Fruit fly (Drosophila melanogaster) whole organism, prepupa: Measurements from ENCODE around the gene CG3626.

ENCODE experiments used
- CG10631 ChIP-seq: fragments of 200-800 bp; sonication (Bioruptor generic); optimal IDR thresholded peaks from 2 replicates; lab custom pipeline; 2016; ENCODE audit warnings: missing biosample characterization, missing genetic modification characterization
- CG11294 ChIP-seq: fragments of 200-800 bp; sonication (Bioruptor generic); IDR thresholded peaks from 2 replicates; pipeline ENCODE4 v1.3.6; 2022; ENCODE audit warnings: missing biosample characterization, missing genetic modification characterization
- CG3032 ChIP-seq: fragments of 200-800 bp; optimal IDR thresholded peaks from 2 replicates; lab custom pipeline; 2019; ENCODE audit warnings: missing biosample characterization, mild to moderate bottlenecking, missing genetic modification characterization, moderate library complexity
- CG34406 ChIP-seq: fragments of 200-800 bp; sonication (Bioruptor generic); optimal IDR thresholded peaks from 3 replicates; lab custom pipeline; 2016; ENCODE audit warnings: missing biosample characterization, missing genetic modification characterization
- CG6163 ChIP-seq: fragments of 200-800 bp; sonication (Bioruptor generic); IDR thresholded peaks from 3 replicates; pipeline ENCODE4 v1.3.6; 2022; ENCODE audit warnings: missing biosample characterization, missing genetic modification characterization
- CG7368 ChIP-seq: fragments of 200-800 bp; sonication (Bioruptor generic); optimal IDR thresholded peaks from 3 replicates; lab custom pipeline; 2016; ENCODE audit warnings: missing biosample characterization, missing genetic modification characterization
- CG8119 ChIP-seq: fragments of 200-800 bp; sonication (Bioruptor generic); IDR thresholded peaks from 3 replicates; pipeline ENCODE4 v1.3.6; 2022; ENCODE audit warnings: missing biosample characterization, missing genetic modification characterization
- CG9139 ChIP-seq: fragments of 200-800 bp; sonication (Bioruptor generic); optimal IDR thresholded peaks from 3 replicates; lab custom pipeline; 2017; ENCODE audit warnings: missing biosample characterization, mild to moderate bottlenecking, missing genetic modification characterization
- Eip75B ChIP-seq: fragments of 200-800 bp; sonication (Bioruptor generic); optimal IDR thresholded peaks from 3 replicates; lab custom pipeline; 2016; ENCODE audit warnings: missing biosample characterization, missing genetic modification characterization
- dsx ChIP-seq: fragments of 200-800 bp; optimal IDR thresholded peaks from 3 replicates; lab custom pipeline; 2019; ENCODE audit warnings: missing biosample characterization, mild to moderate bottlenecking, missing genetic modification characterization, moderate library complexity; ENCODE audit not compliant: poor library complexity, severe bottlenecking
- fkh ChIP-seq: fragments of 200-800 bp; sonication (Bioruptor generic); optimal IDR thresholded peaks from 3 replicates; lab custom pipeline; 2017; ENCODE audit warnings: missing biosample characterization, mild to moderate bottlenecking, missing genetic modification characterization, moderate library complexity
- pdm3 ChIP-seq: fragments of 200-800 bp; sonication (Bioruptor generic); optimal IDR thresholded peaks from 3 replicates; lab custom pipeline; 2016; ENCODE audit warnings: missing biosample characterization, missing genetic modification characterization
- vri ChIP-seq: fragments of 200-800 bp; sonication (Bioruptor generic); optimal IDR thresholded peaks from 3 replicates; lab custom pipeline; 2016; ENCODE audit warnings: missing biosample characterization, mild to moderate bottlenecking, missing genetic modification characterization

DNA sequence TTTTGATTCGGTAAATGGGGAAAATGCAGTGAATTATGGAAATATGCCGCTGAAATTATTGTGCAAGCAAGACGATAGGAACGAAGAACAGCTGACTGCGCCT lies 44.2 kb upstream of the CG3626 start, which contains the start of gene mRpL33:
- no peak for TF ChIP-seq CG9139 (GFP tag; lab: Kevin White, UChicago)
- no peak for TF ChIP-seq Eip75B (GFP tag; lab: Kevin White, UChicago)
- TF ChIP-seq vri (GFP tag; lab: Kevin White, UChicago): no peak
- no peak for TF ChIP-seq CG6163 (GFP tag; lab: Robert Waterston, UW)
- TF ChIP-seq dsx: no peak
- no peak for TF ChIP-seq CG34406 (GFP tag; lab: Kevin White, UChicago)
- TF ChIP-seq CG7368 (GFP tag; lab: Kevin White, UChicago): no peak
- no peak for TF ChIP-seq CG3032 (tag; lab: Kevin White, UChicago)
- TF ChIP-seq CG8119 (GFP tag; lab: Robert Waterston, UW): no peak
- no peak for TF ChIP-seq CG11294
- TF ChIP-seq pdm3 (GFP tag; lab: Kevin White, UChicago): no peak
- no peak for TF ChIP-seq CG10631
- TF ChIP-seq fkh: no peak
